Worm (Caenorhabditis elegans) whole organism, L1 larva: ENCODE data around the gene Y51A2D.1.

ENCODE experiments used
- aha-1 ChIP-seq: fragments of 150-350 bp; optimal IDR thresholded peaks from 2 replicates; lab custom pipeline; 2014; ENCODE audit warnings: missing biosample characterization, missing genetic modification characterization
- elt-3 ChIP-seq, 6 experiments: fragments of 150-350 bp in 1 of 6; sonication (generic microtip); optimal IDR thresholded peaks; 2 replicates each; lab custom pipeline; 2017 to 2018; ENCODE audit warnings: missing biosample characterization in 6 of 6, missing genetic modification characterization in 6 of 6, inconsistent platforms in 1 of 6
- lin-39 ChIP-seq: fragments of 150-350 bp; optimal IDR thresholded peaks from 2 replicates; lab custom pipeline; 2014; ENCODE audit warnings: missing biosample characterization, missing genetic modification reagents, missing genetic modification characterization
- tbx-2 ChIP-seq: sonication (generic microtip); optimal IDR thresholded peaks from 2 replicates; lab custom pipeline; 2016; ENCODE audit warnings: missing genetic modification characterization, missing compliant biosample characterization
- ztf-11 ChIP-seq, 2 experiments: sonication (generic microtip); optimal IDR thresholded peaks; 2 replicates each; lab custom pipeline; 2016 to 2017; ENCODE audit warnings: missing genetic modification characterization in 2 of 2, missing biosample characterization in 1 of 2, missing compliant biosample characterization in 1 of 2

ce11 chrV:18490284-18490832 is 18.3 kb upstream of the Y51A2D.1 start:
- TF ChIP-seq tbx-2 (no peak), aha-1 (tag; lab: Kevin White, UChicago) (no peak), lin-39 (no peak), elt-3 (tag; optimal IDR thresholded peaks at IDR 0.05; lab: Kevin White, UChicago) (no peak), ztf-11 (tag; optimal IDR thresholded peaks at IDR 0.05; lab: Kevin White, UChicago) (no peak)
